Worm (Caenorhabditis elegans) whole organism, young adult: ENCODE results near the gene srw-40.

ENCODE experiments used
- B0035.1 ChIP-seq: sonication (generic microtip); optimal IDR thresholded peaks from 2 replicates; lab custom pipeline; 2016; ENCODE audit warnings: missing genetic modification characterization, mild to moderate bottlenecking, missing compliant biosample characterization, missing genotype, missing genetic modification reagents
- F39B2.1 ChIP-seq: fragments of 200-800 bp; sonication (Bioruptor generic); IDR thresholded peaks from 2 replicates; pipeline ENCODE4 v1.3.6; 2022; ENCODE audit warnings: missing genetic modification reagents, missing genetic modification characterization, missing compliant biosample characterization
- F49E8.2 ChIP-seq: sonication (generic microtip); optimal IDR thresholded peaks from 3 replicates; lab custom pipeline; 2017; ENCODE audit warnings: missing genetic modification characterization, mild to moderate bottlenecking, missing compliant biosample characterization, antibody characterized with exemption, moderate library complexity; ENCODE audit not compliant: insufficient read depth
- F55B11.4 ChIP-seq: sonication (generic microtip); optimal IDR thresholded peaks from 2 replicates; lab custom pipeline; 2016; ENCODE audit warnings: missing compliant biosample characterization, missing genetic modification characterization, borderline replicate concordance; ENCODE audit not compliant: insufficient read depth
- Y67H2A.10 ChIP-seq: fragments of 200-800 bp; sonication (Bioruptor generic); conservative IDR thresholded peaks from 2 replicates; pipeline ENCODE4 v1.3.6; 2022; ENCODE audit warnings: missing genetic modification reagents, missing genetic modification characterization, missing compliant biosample characterization
- chd-7 ChIP-seq: sonication (generic microtip); optimal IDR thresholded peaks from 2 replicates; lab custom pipeline; 2016; ENCODE audit warnings: mild to moderate bottlenecking, missing genetic modification characterization, moderate library complexity, missing compliant biosample characterization
- egrh-3 ChIP-seq: fragments of 200-800 bp; sonication (Bioruptor generic); IDR thresholded peaks from 2 replicates; pipeline ENCODE4 v1.3.6; 2022; ENCODE audit warnings: missing genetic modification reagents, missing genetic modification characterization, missing compliant biosample characterization
- ekl-4 ChIP-seq: fragments of 200-800 bp; sonication (Bioruptor generic); IDR thresholded peaks from 2 replicates; pipeline ENCODE4 v1.3.6; 2022; ENCODE audit warnings: missing genetic modification reagents, missing genetic modification characterization, missing compliant biosample characterization
- mes-4 ChIP-seq: sonication (generic microtip); optimal IDR thresholded peaks from 2 replicates; lab custom pipeline; 2016; ENCODE audit warnings: missing genotype, missing genetic modification characterization, missing compliant biosample characterization
- nhr-179 ChIP-seq: sonication (generic microtip); optimal IDR thresholded peaks from 2 replicates; lab custom pipeline; 2016; ENCODE audit warnings: mild to moderate bottlenecking, missing genetic modification characterization, missing compliant biosample characterization
- rcor-1 ChIP-seq: fragments of 200-800 bp; sonication (Bioruptor generic); IDR thresholded peaks from 2 replicates; pipeline ENCODE4 v1.3.6; 2022; ENCODE audit warnings: missing genetic modification reagents, missing genetic modification characterization, missing compliant biosample characterization

- no peak for TF ChIP-seq F39B2.1 (GFP tag; lab: Robert Waterston, UW)
- TF ChIP-seq ekl-4 (GFP tag; lab: Robert Waterston, UW), result no peak
- no peak for TF ChIP-seq B0035.1 (tag; lab: Kevin White, UChicago)
- no peak for TF ChIP-seq chd-7 (tag; lab: Kevin White, UChicago)
- TF ChIP-seq nhr-179, result no peak
- no peak for TF ChIP-seq Y67H2A.10 (GFP tag; lab: Robert Waterston, UW)
- TF ChIP-seq rcor-1 (GFP tag; lab: Robert Waterston, UW), result no peak
- TF ChIP-seq F55B11.4, result no peak
- TF ChIP-seq mes-4 (tag; lab: Kevin White, UChicago), result no peak
- TF ChIP-seq egrh-3, result no peak
- TF ChIP-seq F49E8.2, result no peak
These were observed 29.0 kb downstream of the srw-40 start for ce11 chrII:4286921-4287320.
